Fruit fly (Drosophila melanogaster) whole organism, prepupa: ENCODE results near the gene CG13088.

ENCODE experiments used
- Blimp-1 ChIP-seq: fragments of 200-800 bp; sonication (Bioruptor generic); optimal IDR thresholded peaks from 3 replicates; lab custom pipeline; 2017; ENCODE audit warnings: missing biosample characterization, missing genetic modification characterization, mild to moderate bottlenecking, moderate library complexity, missing genetic modification reagents
- CG10669 ChIP-seq: fragments of 200-800 bp; sonication (Bioruptor generic); optimal IDR thresholded peaks from 3 replicates; lab custom pipeline; 2018; ENCODE audit warnings: missing biosample characterization, mild to moderate bottlenecking, missing genetic modification characterization, moderate library complexity
- CG11762 ChIP-seq: fragments of 200-800 bp; sonication (Bioruptor generic); optimal IDR thresholded peaks from 3 replicates; lab custom pipeline; 2016; ENCODE audit warnings: missing biosample characterization, missing genetic modification characterization; ENCODE audit not compliant: insufficient read depth
- CG11902 ChIP-seq: fragments of 200-800 bp; sonication (Bioruptor generic); optimal IDR thresholded peaks from 3 replicates; lab custom pipeline; 2016; ENCODE audit warnings: missing biosample characterization, missing genetic modification characterization
- CG15336 ChIP-seq: fragments of 200-800 bp; sonication (Bioruptor generic); IDR thresholded peaks from 2 replicates; pipeline ENCODE4 v1.3.6; 2022; ENCODE audit warnings: missing biosample characterization, missing genetic modification characterization
- CG1621 ChIP-seq: fragments of 200-800 bp; sonication (Bioruptor generic); optimal IDR thresholded peaks from 3 replicates; lab custom pipeline; 2018; ENCODE audit warnings: missing biosample characterization, mild to moderate bottlenecking, missing genetic modification characterization
- CG16779 ChIP-seq: fragments of 200-800 bp; sonication (Bioruptor generic); optimal IDR thresholded peaks from 3 replicates; lab custom pipeline; 2017; ENCODE audit warnings: missing biosample characterization, mild to moderate bottlenecking, missing genetic modification characterization
- CG3032 ChIP-seq: fragments of 200-800 bp; optimal IDR thresholded peaks from 2 replicates; lab custom pipeline; 2019; ENCODE audit warnings: missing biosample characterization, mild to moderate bottlenecking, missing genetic modification characterization, moderate library complexity
- CG31627 ChIP-seq: fragments of 200-800 bp; sonication (Bioruptor generic); optimal IDR thresholded peaks from 3 replicates; lab custom pipeline; 2016; ENCODE audit warnings: missing biosample characterization, missing genetic modification characterization
- CG32006 ChIP-seq: fragments of 200-800 bp; sonication (Bioruptor generic); optimal IDR thresholded peaks from 3 replicates; lab custom pipeline; 2017; ENCODE audit warnings: missing biosample characterization, mild to moderate bottlenecking, missing genetic modification characterization
- CG34406 ChIP-seq: fragments of 200-800 bp; sonication (Bioruptor generic); optimal IDR thresholded peaks from 3 replicates; lab custom pipeline; 2016; ENCODE audit warnings: missing biosample characterization, missing genetic modification characterization
- CG3919 ChIP-seq: fragments of 200-800 bp; sonication (Bioruptor generic); optimal IDR thresholded peaks from 3 replicates; lab custom pipeline; 2016; ENCODE audit warnings: missing biosample characterization, missing genetic modification characterization
- CG4318 ChIP-seq: fragments of 200-800 bp; sonication (Bioruptor generic); optimal IDR thresholded peaks from 3 replicates; lab custom pipeline; 2017; ENCODE audit warnings: missing biosample characterization, mild to moderate bottlenecking, missing genetic modification characterization
- CG6163 ChIP-seq: fragments of 200-800 bp; sonication (Bioruptor generic); IDR thresholded peaks from 3 replicates; pipeline ENCODE4 v1.3.6; 2022; ENCODE audit warnings: missing biosample characterization, missing genetic modification characterization
- CG6792 ChIP-seq: fragments of 200-800 bp; sonication (Bioruptor generic); optimal IDR thresholded peaks from 3 replicates; lab custom pipeline; 2016; ENCODE audit warnings: missing biosample characterization, missing genetic modification characterization
- CG6808 ChIP-seq: fragments of 200-800 bp; sonication (Bioruptor generic); optimal IDR thresholded peaks from 3 replicates; lab custom pipeline; 2017; ENCODE audit warnings: missing biosample characterization, missing genetic modification characterization, mild to moderate bottlenecking, moderate library complexity, missing genetic modification reagents
- CG6854 ChIP-seq: fragments of 200-800 bp; sonication (Bioruptor generic); optimal IDR thresholded peaks from 2 replicates; lab custom pipeline; 2017; ENCODE audit warnings: missing biosample characterization, mild to moderate bottlenecking, missing genetic modification characterization
- CG7368 ChIP-seq: fragments of 200-800 bp; sonication (Bioruptor generic); optimal IDR thresholded peaks from 3 replicates; lab custom pipeline; 2016; ENCODE audit warnings: missing biosample characterization, missing genetic modification characterization
- CG8119 ChIP-seq: fragments of 200-800 bp; sonication (Bioruptor generic); IDR thresholded peaks from 3 replicates; pipeline ENCODE4 v1.3.6; 2022; ENCODE audit warnings: missing biosample characterization, missing genetic modification characterization
- CG8319 ChIP-seq: fragments of 200-800 bp; sonication (Bioruptor generic); optimal IDR thresholded peaks from 3 replicates; lab custom pipeline; 2016; ENCODE audit warnings: missing biosample characterization, missing genetic modification characterization
- CG8632 ChIP-seq: fragments of 200-800 bp; sonication (Bioruptor generic); optimal IDR thresholded peaks from 3 replicates; lab custom pipeline; 2016; ENCODE audit warnings: missing biosample characterization, missing genetic modification characterization
- Eip75B ChIP-seq: fragments of 200-800 bp; sonication (Bioruptor generic); optimal IDR thresholded peaks from 3 replicates; lab custom pipeline; 2016; ENCODE audit warnings: missing biosample characterization, missing genetic modification characterization
- Eip78C ChIP-seq: fragments of 200-800 bp; sonication (Bioruptor generic); peaks from one replicate; lab custom pipeline; 2016; ENCODE audit warnings: missing biosample characterization, missing genetic modification characterization
- Eip93F ChIP-seq: fragments of 200-800 bp; sonication (Bioruptor generic); optimal IDR thresholded peaks from 2 replicates; lab custom pipeline; 2016; ENCODE audit warnings: missing biosample characterization, mild to moderate bottlenecking, missing genetic modification characterization
- Ets96B ChIP-seq: fragments of 200-800 bp; optimal IDR thresholded peaks from 2 replicates; lab custom pipeline; 2019; ENCODE audit warnings: missing biosample characterization, mild to moderate bottlenecking, missing genetic modification characterization, moderate library complexity
- Gug ChIP-seq: fragments of 200-800 bp; sonication (Bioruptor generic); IDR thresholded peaks from 2 replicates; pipeline ENCODE4 v1.3.6; 2022; ENCODE audit warnings: missing biosample characterization, missing genetic modification characterization
- Hr38 ChIP-seq: sonication (Bioruptor generic); optimal IDR thresholded peaks from 2 replicates; lab custom pipeline; 2016; ENCODE audit warnings: missing biosample characterization, missing genetic modification characterization
- Hr39 ChIP-seq: fragments of 200-800 bp; sonication (Bioruptor generic); optimal IDR thresholded peaks from 2 replicates; lab custom pipeline; 2016; ENCODE audit warnings: missing biosample characterization, missing genetic modification characterization
- Hr4 ChIP-seq: fragments of 200-800 bp; sonication (Bioruptor generic); optimal IDR thresholded peaks from 3 replicates; lab custom pipeline; 2016; ENCODE audit warnings: missing biosample characterization, missing genetic modification characterization
- OdsH ChIP-seq: fragments of 200-800 bp; sonication (Bioruptor generic); optimal IDR thresholded peaks from 3 replicates; lab custom pipeline; 2016; ENCODE audit warnings: missing biosample characterization, missing genetic modification characterization
- Smox ChIP-seq: fragments of 200-800 bp; sonication (Bioruptor generic); optimal IDR thresholded peaks from 3 replicates; lab custom pipeline; 2016; ENCODE audit warnings: missing biosample characterization, missing genetic modification characterization
- Sox102F ChIP-seq: fragments of 200-800 bp; sonication (Bioruptor generic); optimal IDR thresholded peaks from 2 replicates; lab custom pipeline; 2016; ENCODE audit warnings: missing biosample characterization, mild to moderate bottlenecking, missing genetic modification characterization
- Sox14 ChIP-seq: fragments of 200-800 bp; sonication (Bioruptor generic); optimal IDR thresholded peaks from 3 replicates; lab custom pipeline; 2016; ENCODE audit warnings: missing biosample characterization, missing genetic modification characterization
- Sox15 ChIP-seq: fragments of 200-800 bp; sonication (Bioruptor generic); optimal IDR thresholded peaks from 3 replicates; lab custom pipeline; 2016; ENCODE audit warnings: missing biosample characterization, missing genetic modification characterization
- achi ChIP-seq: fragments of 200-800 bp; sonication (Bioruptor generic); optimal IDR thresholded peaks from 3 replicates; lab custom pipeline; 2016; ENCODE audit warnings: missing biosample characterization, missing genetic modification characterization
- dac ChIP-seq: fragments of 200-800 bp; sonication (Bioruptor generic); optimal IDR thresholded peaks from 2 replicates; lab custom pipeline; 2017; ENCODE audit warnings: missing biosample characterization, mild to moderate bottlenecking, missing genetic modification characterization
- dsx ChIP-seq: fragments of 200-800 bp; optimal IDR thresholded peaks from 3 replicates; lab custom pipeline; 2019; ENCODE audit warnings: missing biosample characterization, mild to moderate bottlenecking, missing genetic modification characterization, moderate library complexity; ENCODE audit not compliant: poor library complexity, severe bottlenecking
- eg ChIP-seq: fragments of 200-800 bp; sonication (Bioruptor generic); IDR thresholded peaks from 3 replicates; pipeline ENCODE4 v1.3.6; 2022; ENCODE audit warnings: missing biosample characterization, missing genetic modification characterization
- esn ChIP-seq: fragments of 200-800 bp; sonication (Bioruptor generic); optimal IDR thresholded peaks from 2 replicates; lab custom pipeline; 2016; ENCODE audit warnings: missing biosample characterization, mild to moderate bottlenecking, missing genetic modification characterization, moderate library complexity
- fd59A ChIP-seq: fragments of 200-800 bp; sonication (Bioruptor generic); optimal IDR thresholded peaks from 2 replicates; lab custom pipeline; 2017; ENCODE audit warnings: missing biosample characterization, mild to moderate bottlenecking, missing genetic modification characterization, missing genetic modification reagents
- fd85E ChIP-seq: fragments of 200-800 bp; sonication (Bioruptor generic); optimal IDR thresholded peaks from 3 replicates; lab custom pipeline; 2016; ENCODE audit warnings: missing biosample characterization, missing genetic modification characterization
- lz ChIP-seq: fragments of 200-800 bp; sonication (Bioruptor generic); optimal IDR thresholded peaks from 3 replicates; lab custom pipeline; 2016; ENCODE audit warnings: missing biosample characterization, missing genetic modification characterization
- net ChIP-seq: fragments of 200-800 bp; sonication (Bioruptor generic); optimal IDR thresholded peaks from 3 replicates; lab custom pipeline; 2016; ENCODE audit warnings: missing biosample characterization, missing genetic modification characterization
- pdm3 ChIP-seq: fragments of 200-800 bp; sonication (Bioruptor generic); optimal IDR thresholded peaks from 3 replicates; lab custom pipeline; 2016; ENCODE audit warnings: missing biosample characterization, missing genetic modification characterization
- salr ChIP-seq, 2 experiments: fragments of 200-800 bp; sonication (Bioruptor generic); optimal IDR thresholded peaks; 3 replicates each; lab custom pipeline; 2016 to 2018; ENCODE audit warnings: missing biosample characterization in 2 of 2, missing genetic modification characterization in 2 of 2, mild to moderate bottlenecking in 1 of 2
- spab ChIP-seq: fragments of 200-800 bp; sonication (Bioruptor generic); optimal IDR thresholded peaks from 2 replicates; lab custom pipeline; 2017; ENCODE audit warnings: missing biosample characterization, mild to moderate bottlenecking, missing genetic modification characterization, missing genetic modification reagents
- ss ChIP-seq, 2 experiments: fragments of 200-800 bp; sonication (Bioruptor generic); optimal IDR thresholded peaks; 2 replicates in 1 of 2; 3 replicates in 1 of 2; lab custom pipeline; 2017 to 2018; ENCODE audit warnings: mild to moderate bottlenecking in 2 of 2, missing biosample characterization in 2 of 2, missing genetic modification characterization in 2 of 2, moderate library complexity in 1 of 2
- svp ChIP-seq: fragments of 200-800 bp; sonication (Bioruptor generic); peaks from one replicate; lab custom pipeline; 2016; ENCODE audit warnings: missing biosample characterization, missing genetic modification characterization
- topi ChIP-seq: fragments of 200-800 bp; sonication (Bioruptor generic); optimal IDR thresholded peaks from 3 replicates; lab custom pipeline; 2016; ENCODE audit warnings: missing biosample characterization, missing genetic modification characterization
- vri ChIP-seq: fragments of 200-800 bp; sonication (Bioruptor generic); optimal IDR thresholded peaks from 3 replicates; lab custom pipeline; 2016; ENCODE audit warnings: missing biosample characterization, mild to moderate bottlenecking, missing genetic modification characterization

The CG13088 gene

DNA sequence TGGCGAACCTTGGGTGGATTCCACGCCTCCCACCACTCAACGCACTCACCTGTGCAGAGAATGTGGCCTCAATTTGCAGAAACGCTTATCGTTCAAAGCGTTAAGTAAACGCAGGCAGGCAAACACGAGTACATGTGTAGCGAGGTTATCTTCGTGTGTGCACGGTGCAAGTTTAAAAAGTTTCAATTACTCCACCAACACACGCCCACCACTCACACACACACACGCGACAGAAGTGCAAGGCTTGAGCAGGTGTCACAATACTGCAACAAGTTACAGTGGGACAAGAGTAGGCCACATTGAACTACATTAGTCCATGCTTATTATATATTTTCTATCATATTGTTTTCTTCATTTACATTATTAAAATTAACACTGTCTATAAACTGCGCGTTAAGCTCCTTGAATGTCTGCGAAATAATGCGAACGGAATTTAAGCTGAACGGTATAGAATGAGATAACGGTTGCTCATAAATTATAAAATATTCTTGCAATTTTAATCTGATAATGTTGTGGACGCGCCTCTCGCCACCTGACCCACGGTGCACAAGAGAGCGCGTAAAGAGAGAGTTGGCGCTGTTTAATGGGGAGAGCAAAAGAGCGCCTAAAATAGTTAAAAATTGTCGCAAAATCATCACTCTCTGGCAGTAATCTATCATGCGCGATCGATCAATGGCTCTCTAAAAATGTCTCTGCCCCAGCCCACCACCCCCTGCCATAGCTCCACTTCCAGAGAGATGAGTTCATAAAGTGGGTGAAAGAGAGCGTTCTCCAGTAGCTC lies 45.9 kb downstream of the CG13088 start:
- peak; percentile 95 for TF ChIP-seq CG31627
- peak; percentile 97 for TF ChIP-seq CG6163 (GFP tag; lab: Robert Waterston, UW)
- TF ChIP-seq Blimp-1 (GFP tag; lab: Kevin White, UChicago), result peak; percentile 89
- peak; percentile 96 for TF ChIP-seq Eip93F
- peak; percentile 98 for TF ChIP-seq CG6854
- peak; percentile 98 for TF ChIP-seq esn (GFP tag; lab: Kevin White, UChicago)
- TF ChIP-seq Sox102F, result peak; percentile 98
- TF ChIP-seq Sox15 (GFP tag; lab: Kevin White, UChicago), result peak; percentile 98
- peak; percentile 97 for TF ChIP-seq CG11902
- TF ChIP-seq lz (GFP tag; lab: Kevin White, UChicago), result peak; percentile 98
- TF ChIP-seq CG6808 (GFP tag; lab: Kevin White, UChicago), result peak; percentile 96
- TF ChIP-seq CG4318, result peak; percentile 98
- TF ChIP-seq Hr38, result no peak
- peak; percentile 98 for TF ChIP-seq CG11762 (GFP tag; lab: Kevin White, UChicago)
- peak; percentile 98 for TF ChIP-seq topi (GFP tag; lab: Kevin White, UChicago)
- peak; percentile 96 for TF ChIP-seq CG1621 (tag; lab: Kevin White, UChicago)
- TF ChIP-seq CG6792, result peak; percentile 98
- TF ChIP-seq CG8319, result peak; percentile 97
- TF ChIP-seq CG32006, result peak; percentile 99
- peak; percentile 99 for TF ChIP-seq CG8119 (GFP tag; lab: Robert Waterston, UW)
- peak; percentile 95 for TF ChIP-seq Gug (GFP tag; lab: Robert Waterston, UW)
- TF ChIP-seq CG16779 (tag; lab: Kevin White, UChicago), result peak; percentile 97
- peak; percentile 98 for TF ChIP-seq CG34406 (GFP tag; lab: Kevin White, UChicago)
- peak; percentile 97 for TF ChIP-seq eg (GFP tag; lab: Robert Waterston, UW)
- TF ChIP-seq CG7368 (GFP tag; lab: Kevin White, UChicago), result peak; percentile 94
- TF ChIP-seq Hr4 (GFP tag; lab: Kevin White, UChicago), result peak; percentile 99
- TF ChIP-seq salr (GFP tag; optimal IDR thresholded peaks at IDR 0.05; lab: Kevin White, UChicago), result peak; percentile 95 to 96
- TF ChIP-seq Sox14 (GFP tag; lab: Kevin White, UChicago), result peak; percentile 98
- TF ChIP-seq spab (GFP tag; lab: Kevin White, UChicago), result peak; percentile 97
- TF ChIP-seq Hr39 (GFP tag; lab: Kevin White, UChicago), result peak; percentile 95
- TF ChIP-seq net, result peak; percentile 98
- peak; percentile 100 for TF ChIP-seq svp (GFP tag; lab: Kevin White, UChicago)
- TF ChIP-seq CG8632, result peak; percentile 97
- peak; percentile 100 for TF ChIP-seq Eip78C
- TF ChIP-seq Smox, result peak; percentile 98
- TF ChIP-seq vri (GFP tag; lab: Kevin White, UChicago), result peak; percentile 95
- TF ChIP-seq CG15336, result peak; percentile 99
- TF ChIP-seq CG3919 (GFP tag; lab: Kevin White, UChicago), result peak; percentile 97
- peak; percentile 98 for TF ChIP-seq CG3032 (tag; lab: Kevin White, UChicago)
- TF ChIP-seq Eip75B (GFP tag; lab: Kevin White, UChicago), result peak; percentile 97
- TF ChIP-seq OdsH (GFP tag; lab: Kevin White, UChicago), result peak; percentile 98
- TF ChIP-seq CG10669 (GFP tag; lab: Kevin White, UChicago), result peak; percentile 97
- TF ChIP-seq pdm3 (GFP tag; lab: Kevin White, UChicago), result peak; percentile 98
- TF ChIP-seq ss (GFP tag; optimal IDR thresholded peaks at IDR 0.05; lab: Kevin White, UChicago), result peak; percentile 96
- peak; percentile 97 for TF ChIP-seq fd59A (GFP tag; lab: Kevin White, UChicago)
- TF ChIP-seq dsx, result peak; percentile 95
- TF ChIP-seq achi (GFP tag; lab: Kevin White, UChicago), result peak; percentile 98
- TF ChIP-seq dac (GFP tag; lab: Kevin White, UChicago), result peak; percentile 98
- TF ChIP-seq Ets96B (tag; lab: Kevin White, UChicago), result peak; percentile 97
- TF ChIP-seq fd85E (GFP tag; lab: Kevin White, UChicago), result peak; percentile 94
